Worm (Caenorhabditis elegans) whole organism, L4 larva: Measurements from ENCODE around the gene Y77E11A.12.

ENCODE experiments used
- D1046.2 ChIP-seq: fragments of 200-800 bp; sonication (Bioruptor generic); IDR thresholded peaks from 2 replicates; pipeline ENCODE4 v1.3.6; 2022; ENCODE audit warnings: missing genetic modification characterization, missing compliant biosample characterization
- F49E8.2 ChIP-seq: sonication (generic microtip); optimal IDR thresholded peaks from 2 replicates; lab custom pipeline; 2016; ENCODE audit warnings: missing compliant biosample characterization, mild to moderate bottlenecking, missing genetic modification characterization, borderline replicate concordance
- aly-2 ChIP-seq: sonication (generic microtip); optimal IDR thresholded peaks from 2 replicates; lab custom pipeline; 2018; ENCODE audit warnings: missing biosample characterization, missing genetic modification characterization
- daf-12 ChIP-seq: fragments of 150-350 bp; optimal IDR thresholded peaks from 2 replicates; lab custom pipeline; 2014; ENCODE audit warnings: missing biosample characterization, missing genetic modification reagents, missing genetic modification characterization
- daf-19 ChIP-seq: fragments of 200-800 bp; sonication (Bioruptor generic); conservative IDR thresholded peaks from 2 replicates; pipeline ENCODE4 v1.3.6; 2022; ENCODE audit warnings: missing genetic modification characterization, missing compliant biosample characterization
- dve-1 ChIP-seq: sonication (generic microtip); optimal IDR thresholded peaks from 2 replicates; lab custom pipeline; 2017; ENCODE audit warnings: antibody characterized with exemption, mild to moderate bottlenecking, missing genetic modification characterization, missing compliant biosample characterization; ENCODE audit not compliant: insufficient read depth
- egl-27 ChIP-seq: sonication (generic microtip); optimal IDR thresholded peaks from 3 replicates; lab custom pipeline; 2017; ENCODE audit warnings: missing biosample characterization, missing genetic modification reagents, missing genetic modification characterization
- fos-1 ChIP-seq: fragments of 150-350 bp; optimal IDR thresholded peaks from 2 replicates; lab custom pipeline; 2014; ENCODE audit warnings: missing biosample characterization, missing genetic modification characterization
- gei-8 ChIP-seq: fragments of 200-800 bp; sonication (Bioruptor generic); optimal IDR thresholded peaks from 2 replicates; lab custom pipeline; 2018; ENCODE audit warnings: mild to moderate bottlenecking, missing genetic modification characterization, missing compliant biosample characterization
- hmg-1.1 ChIP-seq: fragments of 200-800 bp; sonication (Bioruptor generic); IDR thresholded peaks from 2 replicates; pipeline ENCODE4 v1.3.6; 2022; ENCODE audit warnings: missing genetic modification reagents, missing genetic modification characterization, missing compliant biosample characterization
- lin-1 ChIP-seq: fragments of 200-800 bp; sonication (Bioruptor generic); IDR thresholded peaks from 2 replicates; pipeline ENCODE4 v1.3.6; 2022; ENCODE audit warnings: missing genetic modification reagents, missing genetic modification characterization, missing compliant biosample characterization
- lin-13 ChIP-seq: fragments of 150-350 bp; optimal IDR thresholded peaks from 2 replicates; lab custom pipeline; 2014; ENCODE audit warnings: missing biosample characterization, missing genetic modification reagents, missing genetic modification characterization
- lin-15B ChIP-seq: fragments of 150-350 bp; sonication (generic microtip); optimal IDR thresholded peaks from 3 replicates; lab custom pipeline; 2014; ENCODE audit warnings: missing biosample characterization, missing genetic modification characterization
- lin-29 ChIP-seq: fragments of 200-800 bp; sonication (Bioruptor generic); IDR thresholded peaks from 2 replicates; pipeline ENCODE4 v1.3.6; 2022; ENCODE audit warnings: missing genetic modification reagents, missing genetic modification characterization, missing compliant biosample characterization
- lin-38 ChIP-seq: fragments of 200-800 bp; sonication (Bioruptor generic); IDR thresholded peaks from 2 replicates; pipeline ENCODE4 v1.3.6; 2022; ENCODE audit warnings: missing genetic modification reagents, missing genetic modification characterization, missing compliant biosample characterization
- lin-39 ChIP-seq: fragments of 150-350 bp; optimal IDR thresholded peaks from 2 replicates; lab custom pipeline; 2014; ENCODE audit warnings: missing biosample characterization, missing genetic modification reagents, missing genetic modification characterization
- lir-3 ChIP-seq: sonication (generic microtip); optimal IDR thresholded peaks from 2 replicates; lab custom pipeline; 2016; ENCODE audit warnings: mild to moderate bottlenecking, missing genetic modification characterization, missing compliant biosample characterization
- madf-5 ChIP-seq, 2 experiments: fragments of 200-800 bp; sonication (Bioruptor generic); IDR thresholded peaks; 2 replicates each; pipeline ENCODE4 v1.3.6; 2022; ENCODE audit warnings: missing compliant biosample characterization in 2 of 2, missing genetic modification characterization in 2 of 2
- mdt-29 ChIP-seq: fragments of 200-800 bp; sonication (Bioruptor generic); IDR thresholded peaks from 2 replicates; pipeline ENCODE4 v1.3.6; 2022; ENCODE audit warnings: missing genetic modification reagents, missing genetic modification characterization, missing compliant biosample characterization
- mep-1 ChIP-seq: fragments of 150-350 bp; sonication (generic microtip); optimal IDR thresholded peaks from 3 replicates; lab custom pipeline; 2014; ENCODE audit warnings: missing biosample characterization, missing genetic modification characterization
- mes-2 ChIP-seq: sonication (generic microtip); optimal IDR thresholded peaks from 2 replicates; lab custom pipeline; 2016; ENCODE audit warnings: missing genotype, mild to moderate bottlenecking, missing genetic modification characterization, missing compliant biosample characterization; ENCODE audit not compliant: poor library complexity, severe bottlenecking
- nhr-10 ChIP-seq: fragments of 150-350 bp; optimal IDR thresholded peaks from 2 replicates; lab custom pipeline; 2014; ENCODE audit warnings: missing biosample characterization, missing genetic modification characterization
- nhr-102 ChIP-seq: sonication (generic microtip); optimal IDR thresholded peaks from 2 replicates; lab custom pipeline; 2016; ENCODE audit warnings: mild to moderate bottlenecking, missing genetic modification characterization, moderate library complexity, missing compliant biosample characterization
- nhr-41 ChIP-seq: fragments of 200-800 bp; sonication (Bioruptor generic); IDR thresholded peaks from 2 replicates; pipeline ENCODE4 v1.3.6; 2022; ENCODE audit warnings: missing genetic modification reagents, missing genetic modification characterization, missing compliant biosample characterization
- saeg-2 ChIP-seq: fragments of 200-800 bp; sonication (Bioruptor generic); IDR thresholded peaks from 2 replicates; pipeline ENCODE4 v1.3.6; 2022; ENCODE audit warnings: missing genetic modification reagents, missing genetic modification characterization, missing compliant biosample characterization
- skn-1 ChIP-seq: fragments of 150-350 bp; optimal IDR thresholded peaks from 2 replicates; lab custom pipeline; 2014; ENCODE audit warnings: missing biosample characterization, missing genetic modification characterization
- snpc-1.2 ChIP-seq: fragments of 200-800 bp; sonication (Bioruptor generic); IDR thresholded peaks from 2 replicates; pipeline ENCODE4 v1.3.6; 2022; ENCODE audit warnings: missing genetic modification reagents, missing genetic modification characterization, missing compliant biosample characterization
- spr-3 ChIP-seq: fragments of 200-800 bp; sonication (Bioruptor generic); optimal IDR thresholded peaks from 2 replicates; lab custom pipeline; 2018; ENCODE audit warnings: mild to moderate bottlenecking, missing genetic modification characterization, missing compliant biosample characterization
- tra-1 ChIP-seq: fragments of 200-800 bp; sonication (Bioruptor generic); IDR thresholded peaks from 2 replicates; pipeline ENCODE4 v1.3.6; 2022; ENCODE audit warnings: missing genetic modification reagents, missing genetic modification characterization, missing compliant biosample characterization
- vab-7 ChIP-seq: fragments of 200-800 bp; sonication (Bioruptor generic); IDR thresholded peaks from 2 replicates; pipeline ENCODE4 v1.3.6; 2022; ENCODE audit warnings: missing genetic modification reagents, missing genetic modification characterization, missing compliant biosample characterization
- zfp-3 ChIP-seq: fragments of 200-800 bp; sonication (Bioruptor generic); conservative IDR thresholded peaks from 2 replicates; pipeline ENCODE4 v1.3.6; 2022; ENCODE audit warnings: missing genetic modification reagents, missing genetic modification characterization, missing compliant biosample characterization
- zip-11 ChIP-seq: fragments of 200-800 bp; sonication (Bioruptor generic); IDR thresholded peaks from 2 replicates; pipeline ENCODE4 v1.3.6; 2022; ENCODE audit warnings: missing genetic modification characterization, missing compliant biosample characterization

The Y77E11A.12 gene

DNA sequence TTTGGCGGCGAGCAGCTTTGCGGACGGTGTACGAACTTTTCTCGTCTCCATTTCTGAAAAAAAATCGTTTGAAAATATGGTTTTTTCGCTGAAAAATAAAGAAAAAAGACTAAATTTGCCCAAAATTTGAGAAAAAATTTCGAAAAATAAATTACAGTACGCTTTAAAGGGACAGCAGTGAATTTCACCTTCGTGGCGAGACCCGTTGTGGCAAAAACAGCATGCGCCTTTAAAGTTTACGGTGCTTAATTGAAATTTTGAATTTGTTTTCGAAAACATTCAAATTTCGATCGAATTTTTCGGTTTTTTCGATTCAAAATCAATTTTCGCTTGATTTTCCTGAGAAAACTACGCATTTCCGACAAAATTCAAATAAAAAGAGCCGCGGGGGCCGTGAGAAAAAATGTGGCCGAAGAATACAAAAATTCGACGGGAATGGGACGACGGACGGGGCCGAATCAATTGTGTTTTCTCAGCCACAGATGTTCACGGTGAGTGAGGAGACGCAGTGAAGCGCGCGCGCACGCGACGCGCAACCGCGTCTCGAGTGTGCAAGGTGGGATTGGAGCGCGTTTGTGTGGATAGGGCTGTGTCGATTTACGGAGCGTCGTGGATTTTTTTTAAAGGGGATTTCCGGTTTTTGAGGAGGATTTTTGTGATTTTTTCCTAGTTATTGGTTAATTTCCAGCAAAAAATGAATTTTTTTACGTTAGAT lies 55.0 kb downstream of the Y77E11A.12 start, which contains the start of gene Y77E11A.7 (continued):
- peak; percentile 44 for TF ChIP-seq F49E8.2 (tag; lab: Kevin White, UChicago)
- no peak for TF ChIP-seq skn-1 (tag; lab: Kevin White, UChicago)
- no peak for TF ChIP-seq daf-19 (GFP tag; lab: Robert Waterston, UW)
- no peak for TF ChIP-seq lir-3
- no peak for TF ChIP-seq spr-3 (GFP tag; lab: Kevin White, UChicago)
- TF ChIP-seq vab-7 (GFP tag; lab: Robert Waterston, UW): 0 out of 2 replicates have a peak, but pooled peaks have one; percentile 55
- 0 out of 4 replicates have a peak, but pooled peaks of 1 of the 2 experiments have one; percentile 37 for TF ChIP-seq madf-5 (GFP tag; IDR thresholded peaks at IDR 0.05; lab: Robert Waterston, UW)
- peak; percentile 96 for TF ChIP-seq lin-13 (GFP tag; lab: Kevin White, UChicago)
- no peak for TF ChIP-seq lin-39
- TF ChIP-seq nhr-10: no peak
- no peak for TF ChIP-seq lin-29
- no peak for TF ChIP-seq daf-12 (tag; lab: Kevin White, UChicago)
- peak; percentile 92 for TF ChIP-seq lin-38 (GFP tag; lab: Robert Waterston, UW)
- peak; percentile 91 for TF ChIP-seq mes-2 (tag; lab: Kevin White, UChicago)
- no peak for TF ChIP-seq nhr-41 (GFP tag; lab: Robert Waterston, UW)
- TF ChIP-seq D1046.2 (GFP tag; lab: Robert Waterston, UW): no peak
- TF ChIP-seq lin-15B (tag; lab: Kevin White, UChicago): peak; percentile 76
- TF ChIP-seq tra-1: no peak
- TF ChIP-seq mdt-29 (GFP tag; lab: Robert Waterston, UW): no peak
- TF ChIP-seq hmg-1.1 (GFP tag; lab: Robert Waterston, UW): peak; percentile 91
- no peak for TF ChIP-seq fos-1
- peak; percentile 82 for TF ChIP-seq dve-1
- TF ChIP-seq zfp-3 (GFP tag; lab: Robert Waterston, UW): no peak; the same call in 1 of the 2 replicates
- TF ChIP-seq snpc-1.2 (GFP tag; lab: Robert Waterston, UW): no peak
- TF ChIP-seq mep-1 (tag; lab: Kevin White, UChicago): peak; percentile 89
- no peak for TF ChIP-seq lin-1 (GFP tag; lab: Robert Waterston, UW)
- TF ChIP-seq aly-2 (tag; lab: Kevin White, UChicago): no peak
- peak; percentile 10 for TF ChIP-seq nhr-102
- TF ChIP-seq egl-27 (tag; lab: Kevin White, UChicago): no peak
- no peak for TF ChIP-seq saeg-2 (GFP tag; lab: Robert Waterston, UW)
- no peak for TF ChIP-seq zip-11
- TF ChIP-seq gei-8 (GFP tag; lab: Kevin White, UChicago): no peak
